Fruit fly (Drosophila melanogaster): ENCODE results near the gene Unc-115b.
"Not testable (repeated sequence)": the region's sequence is repeated elsewhere in the genome, so short reads cannot be mapped to it uniquely, and the experiment has no call there.

Gene Unc-115b

dm6 chr3R:9692675-9693129 lies at the start of gene Unc-115b, which contains the start of the genes p24-2 and CG32939:
Gene Unc-115b (minus strand): TSS chr3R:9692775.
Gene p24-2 (minus strand): TSS chr3R:9692794.
Gene CG32939 (plus strand): TSS chr3R:9693079.
- not testable (repeated sequence) for TF ChIP-seq Hr83 (GFP tag; optimal IDR thresholded peaks at IDR 0.05; ENCODE audit: poor library complexity, severe bottlenecking); lola (GFP tag; optimal IDR thresholded peaks at IDR 0.05); foxo (GFP tag; optimal IDR thresholded peaks at IDR 0.05)

dm6 chr3R:9740713-9741112 lies 48.1 kb upstream of the Unc-115b start, which contains the start of gene Pnn:
Gene Pnn (plus strand): TSS chr3R:9740899.
- TF ChIP-seq sage (GFP tag; optimal IDR thresholded peaks at IDR 0.05): peak; percentile 32
- TF ChIP-seq Sp1 (GFP tag; optimal IDR thresholded peaks at IDR 0.05): no peak
- TF ChIP-seq Rel (GFP tag; optimal IDR thresholded peaks at IDR 0.05): no peak
- TF ChIP-seq Rel (tag; optimal IDR thresholded peaks at IDR 0.05): peak; percentile 68
- TF ChIP-seq woc (GFP tag; optimal IDR thresholded peaks at IDR 0.05): peak; percentile 39
- TF ChIP-seq CG9705 (GFP tag; optimal IDR thresholded peaks at IDR 0.05): no peak
- no peak for TF ChIP-seq sv (GFP tag; optimal IDR thresholded peaks at IDR 0.05)
- TF ChIP-seq foxo (GFP tag; optimal IDR thresholded peaks at IDR 0.05): no peak

DNA sequence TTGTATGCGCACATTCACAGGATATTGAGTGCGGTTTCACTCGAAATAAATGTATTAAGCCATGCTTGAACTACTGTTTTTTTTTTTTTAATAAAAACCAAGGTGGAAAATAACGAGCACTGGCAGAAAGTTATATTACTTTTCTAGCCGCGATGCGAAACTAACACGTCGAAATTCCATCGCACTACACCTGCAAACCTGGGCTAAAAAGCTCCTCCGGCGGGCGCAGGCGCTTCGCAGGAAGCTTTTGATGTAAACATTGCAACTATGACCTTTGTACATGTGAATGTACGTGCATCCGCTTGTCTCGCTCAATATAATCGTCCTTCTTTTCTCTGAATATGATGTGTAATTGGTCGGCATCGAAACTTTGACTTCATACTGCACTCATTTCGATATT lies 47.2 kb upstream of the Unc-115b start, which contains the start of gene side-VII:
Gene side-VII, minus strand, starts transcription at position 187 of the 400 bp plus-strand sequence.
- TF ChIP-seq lola (GFP tag; optimal IDR thresholded peaks at IDR 0.05) (no peak), CG32264 (GFP tag; optimal IDR thresholded peaks at IDR 0.05) (no peak), Hr83 (GFP tag; optimal IDR thresholded peaks at IDR 0.05; ENCODE audit: poor library complexity, severe bottlenecking) (no peak), Jra (GFP tag; optimal IDR thresholded peaks at IDR 0.05) (no peak), Myc (optimal IDR thresholded peaks at IDR 0.05) (no peak), foxo (GFP tag; optimal IDR thresholded peaks at IDR 0.05) (no peak), dl (GFP tag; optimal IDR thresholded peaks at IDR 0.05; ENCODE audit: insufficient read depth in 1 of 2, partially characterized antibody in 2 of 2) (no peak), usp (GFP tag; optimal IDR thresholded peaks at IDR 0.05) (no peak), sage (GFP tag; optimal IDR thresholded peaks at IDR 0.05) (no peak), GATAd (GFP tag; optimal IDR thresholded peaks at IDR 0.05) (no peak), Sp1 (GFP tag; optimal IDR thresholded peaks at IDR 0.05) (no peak), Dfd (GFP tag; optimal IDR thresholded peaks at IDR 0.05) (no peak), CG9705 (GFP tag; optimal IDR thresholded peaks at IDR 0.05) (no peak), Dif (GFP tag; optimal IDR thresholded peaks at IDR 0.05; ENCODE audit: partially characterized antibody) (no peak), Hnf4 (GFP tag; optimal IDR thresholded peaks at IDR 0.05) (no peak), woc (GFP tag; optimal IDR thresholded peaks at IDR 0.05) (no peak), Vsx2 (GFP tag; optimal IDR thresholded peaks at IDR 0.05; ENCODE audit: partially characterized antibody) (no peak), sv (GFP tag; optimal IDR thresholded peaks at IDR 0.05) (no peak)

DNA sequence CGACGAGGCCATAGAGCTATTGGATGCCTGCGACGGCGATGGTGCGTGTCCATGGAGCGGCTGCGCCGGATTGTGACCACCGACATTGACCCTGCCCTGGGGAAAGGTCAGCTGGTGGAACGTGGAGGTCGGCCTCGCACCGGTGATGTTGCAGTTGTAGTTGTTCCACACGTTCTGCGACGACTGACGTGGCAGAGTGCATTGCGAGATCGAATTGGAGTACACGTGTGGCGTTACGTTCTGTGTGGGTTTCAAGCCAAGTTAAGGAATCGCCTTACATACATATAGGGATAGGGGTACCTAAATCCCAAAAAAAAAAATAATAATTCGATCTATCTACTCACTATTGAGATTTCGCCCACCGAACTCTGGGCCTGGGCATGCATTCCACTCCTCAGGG lies 42.6 kb upstream of the Unc-115b start:
- no peak for TF ChIP-seq Abd-B (GFP tag; optimal IDR thresholded peaks at IDR 0.05)
- no peak for TF ChIP-seq pan (optimal IDR thresholded peaks at IDR 0.05)
- TF ChIP-seq Rel (GFP tag; optimal IDR thresholded peaks at IDR 0.05): no peak
- TF ChIP-seq Rel (tag; optimal IDR thresholded peaks at IDR 0.05): no peak

dm6 chr3R:9733150-9733549 lies 40.6 kb upstream of the Unc-115b start, which contains the start of gene alphaTub85E:
Gene alphaTub85E (minus strand): TSS chr3R:9733250.
- no peak for TF ChIP-seq CrebA (GFP tag; optimal IDR thresholded peaks at IDR 0.05; ENCODE audit: borderline replicate concordance)
- no peak for TF ChIP-seq Sp1 (GFP tag; optimal IDR thresholded peaks at IDR 0.05)
- no peak for TF ChIP-seq Hnf4 (GFP tag; optimal IDR thresholded peaks at IDR 0.05)

DNA sequence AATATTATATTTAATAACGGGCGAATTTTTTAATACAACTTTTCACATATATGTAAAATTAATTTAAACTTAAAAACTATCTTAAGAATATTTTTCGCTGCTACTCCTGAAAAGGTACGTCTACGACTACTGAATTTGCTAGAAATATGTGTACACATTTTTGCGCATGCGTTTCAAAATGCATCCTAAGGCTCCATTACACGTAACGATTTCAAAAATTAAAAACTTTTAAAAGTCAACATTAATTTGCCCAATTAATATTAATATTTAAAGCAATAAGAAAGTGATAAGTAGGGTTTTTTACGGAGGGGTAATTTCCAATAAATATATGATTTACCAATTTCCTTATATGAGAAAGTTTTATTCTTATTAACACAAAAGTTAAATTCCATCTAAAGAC lies 38.2 kb upstream of the Unc-115b start, which contains the start of gene FoxP:
Gene FoxP, minus strand, starts transcription at position 89 of the 400 bp plus-strand sequence.
- no peak for TF ChIP-seq dmrt93B (GFP tag; optimal IDR thresholded peaks at IDR 0.05)
- TF ChIP-seq Dif (GFP tag; optimal IDR thresholded peaks at IDR 0.05; ENCODE audit: partially characterized antibody): peak; percentile 59
- peak; percentile 94 for TF ChIP-seq Vsx2 (GFP tag; optimal IDR thresholded peaks at IDR 0.05; ENCODE audit: partially characterized antibody)

- TF ChIP-seq tai (GFP tag; optimal IDR thresholded peaks at IDR 0.05) (no peak), ey (GFP tag; optimal IDR thresholded peaks at IDR 0.05) (no peak), N (GFP tag; optimal IDR thresholded peaks at IDR 0.05) (peak; percentile 78)
These were observed 32.8 kb upstream of the Unc-115b start, which contains the start of gene hyd for dm6 chr3R:9725121-9725956. Gene hyd (minus strand): TSS chr3R:9725615.
